Worm (Caenorhabditis elegans) whole organism, L4 larva: ENCODE data around the gene rpn-5.

ENCODE experiments used
- F44E2.7 ChIP-seq: fragments of 200-800 bp; sonication (Bioruptor generic); IDR thresholded peaks from 2 replicates; pipeline ENCODE4 v2.1.2; 2022; ENCODE audit warnings: missing genetic modification characterization, missing compliant biosample characterization
- F49E8.2 ChIP-seq: sonication (generic microtip); optimal IDR thresholded peaks from 2 replicates; lab custom pipeline; 2016; ENCODE audit warnings: missing compliant biosample characterization, mild to moderate bottlenecking, missing genetic modification characterization, borderline replicate concordance
- R02D3.7 ChIP-seq: fragments of 150-350 bp; sonication (generic microtip); optimal IDR thresholded peaks from 3 replicates; lab custom pipeline; 2014; ENCODE audit warnings: missing biosample characterization, missing genetic modification characterization
- T26A8.4 ChIP-seq: fragments of 200-800 bp; sonication (Bioruptor generic); IDR thresholded peaks from 2 replicates; pipeline ENCODE4 v1.3.6; 2022; ENCODE audit warnings: missing genetic modification characterization, missing compliant biosample characterization
- ZK337.2 ChIP-seq: fragments of 200-800 bp; sonication (Bioruptor generic); IDR thresholded peaks from 2 replicates; pipeline ENCODE4 v1.3.6; 2022; ENCODE audit warnings: missing genetic modification reagents, missing genetic modification characterization, missing compliant biosample characterization
- aha-1 ChIP-seq: fragments of 150-350 bp; peaks from one replicate; lab custom pipeline; 2014; ENCODE audit warnings: missing biosample characterization, missing genetic modification characterization
- ama-1 ChIP-seq: fragments of 150-350 bp; optimal IDR thresholded peaks from 2 replicates; lab custom pipeline; 2014; ENCODE audit warnings: inconsistent platforms, mixed read lengths
- ceh-62 ChIP-seq: sonication (generic microtip); optimal IDR thresholded peaks from 2 replicates; lab custom pipeline; 2017; ENCODE audit warnings: missing biosample characterization, missing genetic modification characterization
- ceh-82 ChIP-seq: sonication (generic microtip); optimal IDR thresholded peaks from 2 replicates; lab custom pipeline; 2017; ENCODE audit warnings: missing biosample characterization, missing genetic modification characterization
- ctbp-1 ChIP-seq: fragments of 200-800 bp; sonication (Bioruptor generic); IDR thresholded peaks from 2 replicates; pipeline ENCODE4 v1.3.6; 2022; ENCODE audit warnings: missing genetic modification reagents, missing genetic modification characterization, missing compliant biosample characterization
- daf-16 ChIP-seq, 3 experiments: sonication (generic microtip); optimal IDR thresholded peaks; 2 replicates each; lab custom pipeline; 2016 to 2017; ENCODE audit warnings: missing genetic modification characterization in 3 of 3, missing genetic modification reagents in 3 of 3, mild to moderate bottlenecking in 2 of 3, missing compliant biosample characterization in 2 of 3, missing biosample characterization in 1 of 3, moderate library complexity in 1 of 3
- dve-1 ChIP-seq: sonication (generic microtip); optimal IDR thresholded peaks from 2 replicates; lab custom pipeline; 2017; ENCODE audit warnings: antibody characterized with exemption, mild to moderate bottlenecking, missing genetic modification characterization, missing compliant biosample characterization; ENCODE audit not compliant: insufficient read depth
- egl-27 ChIP-seq: sonication (generic microtip); optimal IDR thresholded peaks from 3 replicates; lab custom pipeline; 2017; ENCODE audit warnings: missing biosample characterization, missing genetic modification reagents, missing genetic modification characterization
- hlh-11 ChIP-seq: fragments of 200-800 bp; sonication (Bioruptor generic); optimal IDR thresholded peaks from 2 replicates; lab custom pipeline; 2018; ENCODE audit warnings: mild to moderate bottlenecking, missing genetic modification characterization, missing compliant biosample characterization
- hlh-30 ChIP-seq: sonication (generic microtip); optimal IDR thresholded peaks from 2 replicates; lab custom pipeline; 2017; ENCODE audit warnings: antibody characterized with exemption, mild to moderate bottlenecking, missing genetic modification characterization, missing compliant biosample characterization; ENCODE audit not compliant: insufficient read depth
- hmg-1.1 ChIP-seq: fragments of 200-800 bp; sonication (Bioruptor generic); IDR thresholded peaks from 2 replicates; pipeline ENCODE4 v1.3.6; 2022; ENCODE audit warnings: missing genetic modification reagents, missing genetic modification characterization, missing compliant biosample characterization
- lim-7 ChIP-seq: fragments of 200-800 bp; sonication (Bioruptor generic); IDR thresholded peaks from 2 replicates; pipeline ENCODE4 v1.3.6; 2022; ENCODE audit warnings: missing genetic modification characterization, missing compliant biosample characterization
- lin-1 ChIP-seq: fragments of 200-800 bp; sonication (Bioruptor generic); IDR thresholded peaks from 2 replicates; pipeline ENCODE4 v1.3.6; 2022; ENCODE audit warnings: missing genetic modification reagents, missing genetic modification characterization, missing compliant biosample characterization
- lin-13 ChIP-seq: fragments of 150-350 bp; optimal IDR thresholded peaks from 2 replicates; lab custom pipeline; 2014; ENCODE audit warnings: missing biosample characterization, missing genetic modification reagents, missing genetic modification characterization
- lin-15B ChIP-seq: fragments of 150-350 bp; sonication (generic microtip); optimal IDR thresholded peaks from 3 replicates; lab custom pipeline; 2014; ENCODE audit warnings: missing biosample characterization, missing genetic modification characterization
- lin-29 ChIP-seq: fragments of 200-800 bp; sonication (Bioruptor generic); IDR thresholded peaks from 2 replicates; pipeline ENCODE4 v1.3.6; 2022; ENCODE audit warnings: missing genetic modification reagents, missing genetic modification characterization, missing compliant biosample characterization
- lin-38 ChIP-seq: fragments of 200-800 bp; sonication (Bioruptor generic); IDR thresholded peaks from 2 replicates; pipeline ENCODE4 v1.3.6; 2022; ENCODE audit warnings: missing genetic modification reagents, missing genetic modification characterization, missing compliant biosample characterization
- madf-9 ChIP-seq: fragments of 200-800 bp; sonication (Bioruptor generic); conservative IDR thresholded peaks from 2 replicates; pipeline ENCODE4 v1.3.6; 2022; ENCODE audit warnings: missing genetic modification reagents, missing genetic modification characterization, missing compliant biosample characterization
- mdl-1 ChIP-seq, 2 experiments: fragments of 150-350 bp in 1 of 2; sonication (generic microtip) in 1 of 2; optimal IDR thresholded peaks; 2 replicates each; lab custom pipeline; 2014 to 2017; ENCODE audit warnings: missing biosample characterization in 2 of 2, missing genetic modification characterization in 2 of 2
- mep-1 ChIP-seq: fragments of 150-350 bp; sonication (generic microtip); optimal IDR thresholded peaks from 3 replicates; lab custom pipeline; 2014; ENCODE audit warnings: missing biosample characterization, missing genetic modification characterization
- mes-2 ChIP-seq: sonication (generic microtip); optimal IDR thresholded peaks from 2 replicates; lab custom pipeline; 2016; ENCODE audit warnings: missing genotype, mild to moderate bottlenecking, missing genetic modification characterization, missing compliant biosample characterization; ENCODE audit not compliant: poor library complexity, severe bottlenecking
- mxl-3 ChIP-seq: fragments of 200-800 bp; sonication (Bioruptor generic); optimal IDR thresholded peaks from 2 replicates; lab custom pipeline; 2018; ENCODE audit warnings: mild to moderate bottlenecking, missing genetic modification characterization, missing compliant biosample characterization
- nhr-102 ChIP-seq: sonication (generic microtip); optimal IDR thresholded peaks from 2 replicates; lab custom pipeline; 2016; ENCODE audit warnings: mild to moderate bottlenecking, missing genetic modification characterization, moderate library complexity, missing compliant biosample characterization
- nhr-25 ChIP-seq: sonication (generic microtip); optimal IDR thresholded peaks from 2 replicates; lab custom pipeline; 2017; ENCODE audit warnings: missing genetic modification characterization, mild to moderate bottlenecking, missing compliant biosample characterization, antibody characterized with exemption, moderate library complexity, borderline replicate concordance; ENCODE audit not compliant: insufficient read depth
- nhr-41 ChIP-seq: fragments of 200-800 bp; sonication (Bioruptor generic); IDR thresholded peaks from 2 replicates; pipeline ENCODE4 v1.3.6; 2022; ENCODE audit warnings: missing genetic modification reagents, missing genetic modification characterization, missing compliant biosample characterization
- nhr-6 ChIP-seq: fragments of 150-350 bp; optimal IDR thresholded peaks from 2 replicates; lab custom pipeline; 2014; ENCODE audit warnings: missing biosample characterization, missing genetic modification characterization
- nhr-76 ChIP-seq: fragments of 150-350 bp; optimal IDR thresholded peaks from 2 replicates; lab custom pipeline; 2014; ENCODE audit warnings: missing biosample characterization, missing genetic modification characterization
- php-3 ChIP-seq: fragments of 200-800 bp; sonication (Bioruptor generic); IDR thresholded peaks from 2 replicates; pipeline ENCODE4 v1.3.6; 2022; ENCODE audit warnings: missing genetic modification reagents, missing genetic modification characterization, missing compliant biosample characterization
- pqm-1 ChIP-seq: sonication (generic microtip); optimal IDR thresholded peaks from 2 replicates; lab custom pipeline; 2017; ENCODE audit warnings: missing biosample characterization, missing genetic modification characterization
- set-16 ChIP-seq: fragments of 200-800 bp; sonication (Bioruptor generic); IDR thresholded peaks from 2 replicates; pipeline ENCODE4 v1.3.6; 2022; ENCODE audit warnings: missing genetic modification reagents, missing genetic modification characterization, missing compliant biosample characterization
- skn-1 ChIP-seq: fragments of 150-350 bp; optimal IDR thresholded peaks from 2 replicates; lab custom pipeline; 2014; ENCODE audit warnings: missing biosample characterization, missing genetic modification characterization
- tag-97 ChIP-seq: fragments of 200-800 bp; sonication (Bioruptor generic); IDR thresholded peaks from 2 replicates; pipeline ENCODE4 v1.3.6; 2022; ENCODE audit warnings: missing genetic modification characterization, missing compliant biosample characterization
- tra-1 ChIP-seq: fragments of 200-800 bp; sonication (Bioruptor generic); IDR thresholded peaks from 2 replicates; pipeline ENCODE4 v1.3.6; 2022; ENCODE audit warnings: missing genetic modification reagents, missing genetic modification characterization, missing compliant biosample characterization
- unc-130 ChIP-seq: sonication (generic microtip); optimal IDR thresholded peaks from 2 replicates; lab custom pipeline; 2016; ENCODE audit warnings: missing genetic modification reagents, missing genetic modification characterization, missing compliant biosample characterization
- vab-7 ChIP-seq: fragments of 200-800 bp; sonication (Bioruptor generic); IDR thresholded peaks from 2 replicates; pipeline ENCODE4 v1.3.6; 2022; ENCODE audit warnings: missing genetic modification reagents, missing genetic modification characterization, missing compliant biosample characterization
- zag-1 ChIP-seq: fragments of 150-350 bp; optimal IDR thresholded peaks from 2 replicates; lab custom pipeline; 2014; ENCODE audit warnings: missing biosample characterization, missing genetic modification characterization
- zfp-2 ChIP-seq: sonication (generic microtip); optimal IDR thresholded peaks from 2 replicates; lab custom pipeline; 2016; ENCODE audit warnings: mild to moderate bottlenecking, missing genetic modification characterization, missing compliant biosample characterization

The rpn-5 gene

DNA sequence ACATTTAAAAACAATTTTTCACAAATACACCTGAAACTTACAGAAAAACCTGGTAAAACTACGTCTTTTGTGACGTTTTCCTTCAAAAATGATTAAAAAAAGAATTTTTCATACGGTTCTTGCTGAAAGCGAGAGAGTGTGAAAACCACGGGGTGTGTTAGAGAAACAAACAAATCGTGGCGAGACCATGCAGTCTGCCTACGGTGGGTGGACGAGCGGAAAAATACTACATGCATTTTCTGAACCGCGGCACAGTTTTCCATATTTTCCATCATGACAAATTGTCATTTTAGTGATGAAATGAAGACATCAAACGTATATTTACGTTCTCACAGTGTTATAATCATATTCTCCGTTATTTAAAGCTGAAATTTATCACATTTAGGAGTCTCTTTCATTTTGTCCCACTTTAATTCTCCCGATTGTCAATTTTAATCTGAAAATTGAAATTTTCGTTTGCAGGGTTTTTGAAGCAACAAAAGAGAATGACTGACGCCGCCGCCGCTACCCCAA, 8.2 kb upstream of the rpn-5 start, which contains the start of the genes F10G7.9 and tsn-1 (continued):
- TF ChIP-seq mes-2 (tag; lab: Kevin White, UChicago) (peak; percentile 83), nhr-6 (tag; lab: Kevin White, UChicago) (peak; percentile 67), tra-1 (no peak), skn-1 (no peak), lin-1 (no peak), mdl-1 (tag; optimal IDR thresholded peaks at IDR 0.05; lab: Kevin White, UChicago) (peak in 1 of 2 experiments; percentile 24), dve-1 (tag; lab: Kevin White, UChicago) (peak; percentile 59), zfp-2 (tag; lab: Kevin White, UChicago) (no peak), hlh-11 (peak; percentile 64), zag-1 (no peak), F44E2.7 (GFP tag; lab: Robert Waterston, UW) (no peak), lin-13 (peak; percentile 75), set-16 (GFP tag; lab: Robert Waterston, UW) (no peak), nhr-76 (tag; lab: Kevin White, UChicago) (no peak), aha-1 (tag; lab: Kevin White, UChicago) (peak; percentile 87), ceh-82 (tag; lab: Kevin White, UChicago) (no peak), lin-38 (GFP tag; lab: Robert Waterston, UW) (peak; percentile 75), daf-16 (GFP tag; optimal IDR thresholded peaks at IDR 0.05; lab: Kevin White, UChicago) (no peak), daf-16 (tag; optimal IDR thresholded peaks at IDR 0.05; lab: Kevin White, UChicago) (peak; percentile 21), unc-130 (GFP tag; lab: Kevin White, UChicago) (peak; percentile 11), vab-7 (GFP tag; lab: Robert Waterston, UW) (no peak), ama-1 (lab: Kevin White, UChicago) (no peak), pqm-1 (tag; lab: Kevin White, UChicago) (peak; percentile 51), ceh-62 (tag; lab: Kevin White, UChicago) (no peak), mep-1 (tag; lab: Kevin White, UChicago) (peak; percentile 63), hmg-1.1 (GFP tag; lab: Robert Waterston, UW) (peak; percentile 57; the same call in 1 of the 2 replicates), hlh-30 (tag; lab: Kevin White, UChicago) (peak; percentile 73), madf-9 (GFP tag; lab: Robert Waterston, UW) (no peak), T26A8.4 (GFP tag; lab: Robert Waterston, UW) (peak; percentile 58; the same call in 1 of the 2 replicates)

ce11 chrII:4703011-4703410, 4.8 kb upstream of the rpn-5 start:
- TF ChIP-seq R02D3.7 (tag; lab: Kevin White, UChicago): no peak
- no peak for TF ChIP-seq zag-1
- TF ChIP-seq nhr-41 (GFP tag; lab: Robert Waterston, UW): no peak
- no peak for TF ChIP-seq vab-7 (GFP tag; lab: Robert Waterston, UW)
- TF ChIP-seq lin-38 (GFP tag; lab: Robert Waterston, UW): peak; percentile 61
- no peak for TF ChIP-seq lim-7 (GFP tag; lab: Robert Waterston, UW)
- TF ChIP-seq ctbp-1: no peak
- TF ChIP-seq nhr-25: no peak
- TF ChIP-seq egl-27 (tag; lab: Kevin White, UChicago): no peak
- TF ChIP-seq F49E8.2 (tag; lab: Kevin White, UChicago): peak; percentile 9
- TF ChIP-seq unc-130 (GFP tag; lab: Kevin White, UChicago): peak; percentile 7
- TF ChIP-seq nhr-102 (tag; lab: Kevin White, UChicago): no peak
- TF ChIP-seq lin-15B (tag; lab: Kevin White, UChicago): no peak
- no peak for TF ChIP-seq tag-97
- peak; percentile 7 for TF ChIP-seq mep-1 (tag; lab: Kevin White, UChicago)
- TF ChIP-seq php-3 (GFP tag; lab: Robert Waterston, UW): no peak
- no peak for TF ChIP-seq lin-29 (GFP tag; lab: Robert Waterston, UW)
- no peak for TF ChIP-seq mxl-3 (GFP tag; lab: Kevin White, UChicago)
- TF ChIP-seq ZK337.2 (GFP tag; lab: Robert Waterston, UW): no peak
